Worm (Caenorhabditis elegans) whole organism, L2 larva: ENCODE data around the gene F21C10.19.

Experiments
- ZK546.5 ChIP-seq: sonication (generic microtip); optimal IDR thresholded peaks from 2 replicates; lab custom pipeline; 2017; ENCODE audit warnings: missing biosample characterization, missing genetic modification characterization
- aly-2 ChIP-seq: fragments of 150-350 bp; optimal IDR thresholded peaks from 2 replicates; lab custom pipeline; 2014; ENCODE audit warnings: missing biosample characterization, missing genetic modification characterization
- ama-1 ChIP-seq: fragments of 150-350 bp; optimal IDR thresholded peaks from 2 replicates; lab custom pipeline; 2018; ENCODE audit warnings: inconsistent platforms
- ceh-82 ChIP-seq: fragments of 150-350 bp; optimal IDR thresholded peaks from 2 replicates; lab custom pipeline; 2014; ENCODE audit warnings: missing biosample characterization, missing genetic modification characterization
- dmd-4 ChIP-seq: sonication (generic microtip); optimal IDR thresholded peaks from 2 replicates; lab custom pipeline; 2017; ENCODE audit warnings: missing biosample characterization, missing genetic modification characterization
- fos-1 ChIP-seq: fragments of 150-350 bp; optimal IDR thresholded peaks from 2 replicates; lab custom pipeline; 2014; ENCODE audit warnings: missing biosample characterization, missing genetic modification characterization
- nhr-11 ChIP-seq: fragments of 150-350 bp; optimal IDR thresholded peaks from 2 replicates; lab custom pipeline; 2014; ENCODE audit warnings: missing biosample characterization, missing genetic modification characterization
- nhr-25 ChIP-seq: fragments of 150-350 bp; sonication (generic microtip); optimal IDR thresholded peaks from 3 replicates; lab custom pipeline; 2014; ENCODE audit warnings: missing biosample characterization, missing genetic modification characterization
- nhr-77 ChIP-seq: fragments of 150-350 bp; optimal IDR thresholded peaks from 2 replicates; lab custom pipeline; 2014; ENCODE audit warnings: missing biosample characterization, missing genetic modification characterization
- peb-1 ChIP-seq: fragments of 150-350 bp; optimal IDR thresholded peaks from 2 replicates; lab custom pipeline; 2014; ENCODE audit warnings: missing biosample characterization, missing genetic modification characterization
- snpc-4 ChIP-seq: fragments of 150-350 bp; optimal IDR thresholded peaks from 2 replicates; lab custom pipeline; 2014; ENCODE audit warnings: missing biosample characterization, missing genetic modification characterization

DNA sequence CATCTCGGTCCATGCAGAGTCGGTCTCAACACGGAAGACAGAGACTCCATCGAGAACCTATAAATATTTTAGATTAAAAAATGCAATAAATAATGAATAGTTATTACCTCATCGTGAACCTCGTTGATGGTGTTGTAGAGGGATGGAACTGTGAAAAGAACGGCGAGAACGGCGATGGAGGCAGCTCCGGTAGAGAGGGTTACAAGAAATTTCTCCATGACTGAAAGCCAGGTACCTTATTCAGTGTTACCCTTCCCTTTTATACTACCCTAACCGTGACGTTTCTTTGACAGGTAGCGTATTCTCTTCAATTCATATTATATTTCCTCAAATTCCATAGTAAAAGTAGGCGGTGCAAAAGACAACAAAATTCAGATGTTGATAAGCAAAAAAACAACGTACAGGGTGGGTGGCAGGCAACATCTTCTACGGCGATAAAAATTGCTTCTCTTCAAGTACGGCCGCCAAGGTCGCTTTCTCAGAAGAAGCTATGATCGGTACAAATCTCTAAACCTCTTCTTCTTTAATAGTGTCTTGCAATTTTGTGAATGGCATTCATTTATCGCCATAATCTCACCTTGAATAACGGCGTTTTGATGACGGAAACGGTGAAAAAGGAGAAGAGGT, 34.3 kb downstream of the F21C10.19 start, which contains the start of gene col-10:
- no peak for TF ChIP-seq ZK546.5
- no peak for TF ChIP-seq peb-1 (tag; lab: Kevin White, UChicago)
- peak; percentile 91 for TF ChIP-seq ama-1 (lab: Kevin White, UChicago)
- no peak for TF ChIP-seq nhr-11 (tag; lab: Kevin White, UChicago)
- peak; percentile 3 for TF ChIP-seq fos-1 (tag; lab: Kevin White, UChicago)
- no peak for TF ChIP-seq ceh-82
- no peak for TF ChIP-seq snpc-4 (tag; lab: Kevin White, UChicago)
- no peak for TF ChIP-seq aly-2 (tag; lab: Kevin White, UChicago)
- no peak for TF ChIP-seq dmd-4 (tag; lab: Kevin White, UChicago)
- no peak for TF ChIP-seq nhr-77 (tag; lab: Kevin White, UChicago)
- TF ChIP-seq nhr-25 (tag; lab: Kevin White, UChicago): peak; percentile 44
